Worm (Caenorhabditis elegans): ENCODE measurements around the gene Y71H2AM.11.

Y71H2AM.11 gene

DNA sequence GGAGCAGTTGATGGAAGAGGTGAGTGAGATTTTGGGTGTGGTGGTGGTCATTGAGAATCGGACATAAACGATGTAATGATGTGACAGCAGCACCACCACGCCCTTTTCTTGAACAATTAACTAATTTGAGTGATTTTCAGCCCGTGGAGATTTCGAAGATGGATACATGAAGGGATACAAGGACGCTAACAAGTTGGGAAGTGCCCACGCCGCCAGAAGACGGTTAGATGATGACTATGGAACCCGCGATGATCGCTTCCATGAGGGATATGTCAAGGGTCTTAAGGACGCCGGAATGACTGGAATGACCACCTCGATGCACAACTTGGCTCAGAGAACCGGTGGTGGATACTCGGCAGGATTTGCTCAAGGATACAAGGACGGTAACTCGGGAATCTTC lies 46.9 kb downstream of the Y71H2AM.11 start:
- TF ChIP-seq unc-86 (tag; optimal IDR thresholded peaks at IDR 0.05) (no peak), nhr-11 (tag; optimal IDR thresholded peaks at IDR 0.05) (no peak), dsc-1 (tag; optimal IDR thresholded peaks at IDR 0.05) (no peak), egl-13 (tag; optimal IDR thresholded peaks at IDR 0.05) (no peak), lin-14 (GFP tag; optimal IDR thresholded peaks at IDR 0.05) (no peak), nhr-71 (tag; optimal IDR thresholded peaks at IDR 0.05) (no peak), C16A3.4 (tag; optimal IDR thresholded peaks at IDR 0.05) (no peak), hlh-4 (tag; optimal IDR thresholded peaks at IDR 0.05) (no peak), nhr-28 (tag; optimal IDR thresholded peaks at IDR 0.05) (no peak)

DNA sequence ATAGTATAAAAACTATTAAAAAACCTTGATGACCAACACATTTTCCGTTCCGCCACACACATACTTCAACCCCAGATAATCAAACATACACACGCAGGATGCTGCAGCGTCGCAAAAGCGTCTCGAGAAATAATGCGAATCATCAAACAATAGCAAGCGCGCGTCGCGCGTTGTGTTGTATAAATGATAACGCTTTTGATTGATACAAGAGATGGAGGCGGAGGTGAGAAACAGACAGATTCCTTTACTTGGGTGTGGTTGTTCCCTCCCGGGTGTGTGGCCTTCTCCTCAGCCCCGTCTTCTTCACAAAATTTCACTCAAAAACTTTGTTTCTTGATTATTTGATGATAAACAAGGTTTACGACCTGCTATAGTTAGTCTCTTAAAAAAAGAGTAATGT lies 48.8 kb downstream of the Y71H2AM.11 start:
- TF ChIP-seq nhr-76 (tag; optimal IDR thresholded peaks at IDR 0.05) (no peak), snu-23 (GFP tag; optimal IDR thresholded peaks at IDR 0.05) (peak; percentile 34), elt-3 (tag; optimal IDR thresholded peaks at IDR 0.05) (peak in 3 of 6 experiments; percentile 49 to 76 (median 67)), lin-35 (GFP tag; optimal IDR thresholded peaks at IDR 0.05) (peak in 1 of 2 experiments; percentile 38), efl-3 (GFP tag; optimal IDR thresholded peaks at IDR 0.05) (no peak), nhr-85 (tag) (peak; percentile 71), elt-2 (tag; optimal IDR thresholded peaks at IDR 0.05) (peak; percentile 14), lin-14 (GFP tag; optimal IDR thresholded peaks at IDR 0.05) (peak; percentile 64), nhr-12 (tag; optimal IDR thresholded peaks at IDR 0.05) (no peak)

DNA sequence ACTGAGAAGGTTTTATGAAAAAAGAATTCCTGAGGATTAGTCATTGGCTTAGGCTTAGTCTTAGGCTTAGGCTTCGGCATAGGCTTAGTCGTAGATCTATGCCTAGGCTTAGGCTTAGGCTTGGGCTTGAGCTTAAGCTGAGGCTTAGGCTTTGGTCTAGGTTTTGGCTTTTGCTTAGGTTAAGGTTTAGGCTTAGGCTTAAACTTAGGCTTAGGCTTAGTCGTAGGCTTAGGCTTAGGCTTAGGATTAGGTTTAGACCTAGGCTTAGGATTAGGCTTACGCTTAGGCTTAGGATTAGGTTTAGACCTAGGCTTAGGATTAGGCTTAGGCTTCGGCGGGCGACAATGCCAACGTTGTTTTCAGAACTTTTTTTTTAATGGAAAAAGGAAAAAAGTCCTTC lies 49.4 kb downstream of the Y71H2AM.11 start:
- TF ChIP-seq dsc-1 (tag; optimal IDR thresholded peaks at IDR 0.05) (no peak), blmp-1 (tag; optimal IDR thresholded peaks at IDR 0.05) (no peak), tbx-2 (tag; optimal IDR thresholded peaks at IDR 0.05) (no peak), tlp-1 (tag; optimal IDR thresholded peaks at IDR 0.05) (no peak), lin-39 (tag; optimal IDR thresholded peaks at IDR 0.05) (no peak)
